Fruit fly (Drosophila melanogaster) whole organism, adult: ENCODE measurements around the gene Cdk8.
A peak's percentile ranks its signal among the peaks of the same experiment; 100 is the strongest.

Experiments
- CG12768 ChIP-seq: fragments of 200-800 bp; sonication (Bioruptor generic); optimal IDR thresholded peaks from 2 replicates; lab custom pipeline; 2017; ENCODE audit warnings: missing biosample characterization, missing genetic modification characterization, mild to moderate bottlenecking, moderate library complexity, missing genetic modification reagents
- CG1620 ChIP-seq: fragments of 200-800 bp; sonication (Bioruptor generic); optimal IDR thresholded peaks from 2 replicates; lab custom pipeline; 2016; ENCODE audit warnings: missing biosample characterization, missing genetic modification characterization
- CG33017 ChIP-seq: fragments of 200-800 bp; sonication (Bioruptor generic); optimal IDR thresholded peaks from 2 replicates; lab custom pipeline; 2018; ENCODE audit warnings: missing biosample characterization, mild to moderate bottlenecking, missing genetic modification characterization, moderate library complexity
- CG5204 ChIP-seq: fragments of 200-800 bp; sonication (Bioruptor generic); optimal IDR thresholded peaks from 2 replicates; lab custom pipeline; 2016; ENCODE audit warnings: missing biosample characterization, missing genetic modification characterization
- CG7101 ChIP-seq: fragments of 200-800 bp; sonication (Bioruptor generic); optimal IDR thresholded peaks from 2 replicates; lab custom pipeline; 2018; ENCODE audit warnings: missing biosample characterization, mild to moderate bottlenecking, missing genetic modification characterization, moderate library complexity
- bab1 ChIP-seq: fragments of 200-800 bp; sonication (Bioruptor generic); optimal IDR thresholded peaks from 3 replicates; lab custom pipeline; 2019; ENCODE audit warnings: missing biosample characterization, mild to moderate bottlenecking, missing genetic modification characterization, moderate library complexity
- cic ChIP-seq: fragments of 200-800 bp; sonication (Bioruptor generic); optimal IDR thresholded peaks from 2 replicates; lab custom pipeline; 2017; ENCODE audit warnings: missing biosample characterization, mild to moderate bottlenecking, missing genetic modification characterization, moderate library complexity
- cnc ChIP-seq, 2 experiments: fragments of >200 bp; optimal IDR thresholded peaks; 2 replicates each; lab custom pipeline; 2017
- kay ChIP-seq: fragments of 200-800 bp; sonication (Bioruptor generic); peaks from one replicate; lab custom pipeline; 2016; ENCODE audit warnings: missing biosample characterization, missing genetic modification characterization, borderline replicate concordance
- pad ChIP-seq: fragments of 200-800 bp; sonication (Bioruptor generic); optimal IDR thresholded peaks from 3 replicates; lab custom pipeline; 2017; ENCODE audit warnings: missing biosample characterization, missing genetic modification characterization, mild to moderate bottlenecking, moderate library complexity, missing genetic modification reagents
- toe ChIP-seq: fragments of 200-800 bp; sonication (Bioruptor generic); optimal IDR thresholded peaks from 2 replicates; lab custom pipeline; 2016; ENCODE audit warnings: missing biosample characterization, missing genetic modification characterization

DNA sequence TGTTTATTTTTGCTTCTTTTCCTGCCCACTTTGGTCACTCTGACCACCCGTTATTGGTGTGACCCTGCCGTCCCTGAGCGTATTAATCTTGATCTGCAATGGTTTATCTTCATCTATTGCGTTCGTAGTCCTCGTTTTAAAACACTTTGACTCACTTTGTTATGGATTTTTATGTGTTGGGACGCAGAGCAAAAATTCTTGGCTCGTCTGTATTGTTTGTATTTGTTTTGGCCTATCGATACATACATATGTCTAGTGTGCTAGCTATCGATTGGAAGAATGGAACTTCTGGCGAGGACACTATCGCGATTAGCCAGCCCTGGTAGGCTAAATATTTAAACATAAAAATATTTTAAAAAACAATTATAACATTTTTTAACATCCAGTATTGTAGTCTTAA lies 21.2 kb upstream of the Cdk8 start, which contains the start of gene CG10809:
- TF ChIP-seq toe (GFP tag; lab: Kevin White, UChicago) (peak; percentile 25), cnc (optimal IDR thresholded peaks at IDR 0.05; lab: Kevin White, UChicago) (no peak), CG5204 (GFP tag; lab: Kevin White, UChicago) (no peak), bab1 (GFP tag; lab: Kevin White, UChicago) (peak; percentile 40), pad (GFP tag; lab: Kevin White, UChicago) (peak; percentile 15), CG1620 (GFP tag; lab: Kevin White, UChicago) (peak; percentile 17), CG33017 (tag; lab: Kevin White, UChicago) (no peak), CG12768 (GFP tag; lab: Kevin White, UChicago) (no peak), kay (GFP tag; lab: Kevin White, UChicago) (no peak), CG7101 (tag; lab: Kevin White, UChicago) (peak; percentile 62), cic (peak; percentile 34)
